Fruit fly (Drosophila melanogaster) whole organism, embryonic: ENCODE results near the gene amrt.

ENCODE experiments used
- Adf1 ChIP-seq: fragments of 200-800 bp; sonication (Bioruptor generic); IDR thresholded peaks from 2 replicates; pipeline ENCODE4 v1.3.6; 2022; ENCODE audit warnings: missing biosample characterization, missing genetic modification characterization
- Bdp1 ChIP-seq: fragments of 200-800 bp; sonication (Bioruptor generic); optimal IDR thresholded peaks from 3 replicates; lab custom pipeline; 2016; ENCODE audit warnings: missing biosample characterization, missing genetic modification characterization
- Blimp-1 ChIP-seq: fragments of 200-800 bp; sonication (Bioruptor generic); optimal IDR thresholded peaks from 3 replicates; lab custom pipeline; 2018; ENCODE audit warnings: missing biosample characterization, missing genetic modification characterization, mild to moderate bottlenecking, moderate library complexity, missing genetic modification reagents
- Bteb2 ChIP-seq: fragments of 200-800 bp; sonication (Bioruptor generic); optimal IDR thresholded peaks from 2 replicates; lab custom pipeline; 2016; ENCODE audit warnings: missing biosample characterization, missing genetic modification characterization
- CG10366 ChIP-seq: fragments of 200-800 bp; sonication (Bioruptor generic); IDR thresholded peaks from 2 replicates; pipeline ENCODE4 v1.3.6; 2022; ENCODE audit warnings: missing biosample characterization, missing genetic modification characterization
- CG11696 ChIP-seq: fragments of 200-800 bp; sonication (Bioruptor generic); IDR thresholded peaks from 2 replicates; pipeline ENCODE4 v1.3.6; 2022; ENCODE audit warnings: missing biosample characterization, missing genetic modification characterization
- CG12659 ChIP-seq: fragments of 200-800 bp; sonication (Bioruptor generic); optimal IDR thresholded peaks from 3 replicates; lab custom pipeline; 2017; ENCODE audit warnings: mild to moderate bottlenecking, missing biosample characterization, missing genetic modification reagents, missing genetic modification characterization
- CG12744 ChIP-seq: fragments of 200-800 bp; sonication (Bioruptor generic); optimal IDR thresholded peaks from 2 replicates; lab custom pipeline; 2016; ENCODE audit warnings: missing biosample characterization, missing genetic modification characterization
- CG1602 ChIP-seq: fragments of 200-800 bp; sonication (Bioruptor generic); optimal IDR thresholded peaks from 3 replicates; lab custom pipeline; 2016; ENCODE audit warnings: missing biosample characterization, missing genetic modification characterization
- CG17361 ChIP-seq: fragments of 200-800 bp; sonication (Bioruptor generic); IDR thresholded peaks from 3 replicates; pipeline ENCODE4 v1.3.6; 2022; ENCODE audit warnings: missing biosample characterization, missing genetic modification characterization
- CG2202 ChIP-seq: fragments of 200-800 bp; sonication (Bioruptor generic); optimal IDR thresholded peaks from 2 replicates; lab custom pipeline; 2018; ENCODE audit warnings: missing biosample characterization, mild to moderate bottlenecking, missing genetic modification characterization
- CG31365 ChIP-seq: fragments of 200-800 bp; sonication (Bioruptor generic); optimal IDR thresholded peaks from 2 replicates; lab custom pipeline; 2018; ENCODE audit warnings: missing biosample characterization, mild to moderate bottlenecking, missing genetic modification characterization
- CG33213 ChIP-seq: fragments of 200-800 bp; sonication (Bioruptor generic); optimal IDR thresholded peaks from 3 replicates; lab custom pipeline; 2016; ENCODE audit warnings: missing biosample characterization, missing genetic modification characterization
- CG43689 ChIP-seq: fragments of 200-800 bp; sonication (Bioruptor generic); IDR thresholded peaks from 2 replicates; pipeline ENCODE4 v1.3.6; 2022; ENCODE audit warnings: missing biosample characterization, missing genetic modification characterization
- CG4404 ChIP-seq: fragments of 200-800 bp; sonication (Bioruptor generic); IDR thresholded peaks from 2 replicates; pipeline ENCODE4 v1.3.6; 2022; ENCODE audit warnings: missing biosample characterization, missing genetic modification characterization
- CG5180 ChIP-seq: fragments of 200-800 bp; sonication (Bioruptor generic); optimal IDR thresholded peaks from 3 replicates; lab custom pipeline; 2017; ENCODE audit warnings: missing biosample characterization, missing genetic modification characterization, mild to moderate bottlenecking, moderate library complexity, missing genetic modification reagents
- CG5245 ChIP-seq: fragments of 200-800 bp; sonication (Bioruptor generic); optimal IDR thresholded peaks from 3 replicates; lab custom pipeline; 2016; ENCODE audit warnings: missing biosample characterization, missing genetic modification characterization
- CG6175 ChIP-seq: fragments of 200-800 bp; sonication (Bioruptor generic); IDR thresholded peaks from 3 replicates; pipeline ENCODE4 v1.3.6; 2022; ENCODE audit warnings: missing biosample characterization, missing genetic modification characterization
- CG7556 ChIP-seq: fragments of 200-800 bp; sonication (Bioruptor generic); optimal IDR thresholded peaks from 2 replicates; lab custom pipeline; 2017; ENCODE audit warnings: missing biosample characterization, mild to moderate bottlenecking, missing genetic modification characterization
- CG7987 ChIP-seq: fragments of 200-800 bp; sonication (Bioruptor generic); optimal IDR thresholded peaks from 2 replicates; lab custom pipeline; 2018; ENCODE audit warnings: missing biosample characterization, mild to moderate bottlenecking, missing genetic modification characterization, moderate library complexity
- D19A ChIP-seq: fragments of 200-800 bp; optimal IDR thresholded peaks from 3 replicates; lab custom pipeline; 2019; ENCODE audit warnings: missing biosample characterization, mild to moderate bottlenecking, missing genetic modification characterization, moderate library complexity
- Dek ChIP-seq: fragments of 200-800 bp; sonication (Bioruptor generic); optimal IDR thresholded peaks from 3 replicates; lab custom pipeline; 2019; ENCODE audit warnings: missing biosample characterization, mild to moderate bottlenecking, missing genetic modification characterization, moderate library complexity
- ERR ChIP-seq: fragments of 200-800 bp; sonication (Bioruptor generic); optimal IDR thresholded peaks from 2 replicates; lab custom pipeline; 2016; ENCODE audit warnings: missing biosample characterization, missing genetic modification characterization
- Opbp ChIP-seq: fragments of 200-800 bp; sonication (Bioruptor generic); IDR thresholded peaks from 3 replicates; pipeline ENCODE4 v1.3.6; 2022; ENCODE audit warnings: missing biosample characterization, missing genetic modification characterization; ENCODE audit not compliant: partially characterized antibody
- Ssrp ChIP-seq: fragments of 200-800 bp; sonication (Bioruptor generic); optimal IDR thresholded peaks from 2 replicates; lab custom pipeline; 2018; ENCODE audit warnings: missing biosample characterization, mild to moderate bottlenecking, missing genetic modification characterization, moderate library complexity
- ato ChIP-seq: fragments of 200-800 bp; sonication (Bioruptor generic); IDR thresholded peaks from 2 replicates; pipeline ENCODE4 v1.3.6; 2022; ENCODE audit warnings: missing biosample characterization, missing genetic modification characterization; ENCODE audit not compliant: partially characterized antibody
- bcd ChIP-seq: fragments of 200-800 bp; sonication (Bioruptor generic); optimal IDR thresholded peaks from 2 replicates; lab custom pipeline; 2017; ENCODE audit warnings: missing biosample characterization, mild to moderate bottlenecking, missing genetic modification characterization
- chif ChIP-seq, 2 experiments: fragments of 200-800 bp; sonication (Bioruptor generic); optimal IDR thresholded peaks; 3 replicates each; lab custom pipeline; 2016; ENCODE audit warnings: missing biosample characterization in 2 of 2, missing genetic modification characterization in 2 of 2
- corto ChIP-seq: fragments of 200-800 bp; sonication (Bioruptor generic); optimal IDR thresholded peaks from 2 replicates; lab custom pipeline; 2016; ENCODE audit warnings: missing biosample characterization, mild to moderate bottlenecking, missing genetic modification characterization, moderate library complexity
- gce ChIP-seq: fragments of 200-800 bp; sonication (Bioruptor generic); IDR thresholded peaks from 3 replicates; pipeline ENCODE4 v1.3.6; 2022; ENCODE audit warnings: missing biosample characterization, missing genetic modification characterization
- ham ChIP-seq: fragments of 200-800 bp; sonication (Bioruptor generic); IDR thresholded peaks from 2 replicates; pipeline ENCODE4 v1.3.6; 2022; ENCODE audit warnings: missing biosample characterization, missing genetic modification characterization
- jumu ChIP-seq: fragments of 200-800 bp; sonication (Bioruptor generic); optimal IDR thresholded peaks from 3 replicates; lab custom pipeline; 2016; ENCODE audit warnings: missing biosample characterization, missing genetic modification characterization
- luna ChIP-seq: fragments of 200-800 bp; sonication (Bioruptor generic); optimal IDR thresholded peaks from 2 replicates; lab custom pipeline; 2016; ENCODE audit warnings: missing biosample characterization, missing genetic modification characterization
- mld ChIP-seq: fragments of 200-800 bp; sonication (Bioruptor generic); IDR thresholded peaks from 3 replicates; pipeline ENCODE4 v1.3.6; 2022; ENCODE audit warnings: missing biosample characterization, missing genetic modification characterization; ENCODE audit not compliant: partially characterized antibody
- pho ChIP-seq: fragments of 200-800 bp; sonication (Bioruptor generic); optimal IDR thresholded peaks from 2 replicates; lab custom pipeline; 2016; ENCODE audit warnings: missing biosample characterization, missing genetic modification characterization
- scrt ChIP-seq: fragments of 200-800 bp; sonication (Bioruptor generic); optimal IDR thresholded peaks from 2 replicates; lab custom pipeline; 2018; ENCODE audit warnings: missing biosample characterization, mild to moderate bottlenecking, missing genetic modification characterization, moderate library complexity
- sisA ChIP-seq: fragments of 200-800 bp; sonication (Bioruptor generic); IDR thresholded peaks from 2 replicates; pipeline ENCODE4 v1.3.6; 2022; ENCODE audit warnings: missing biosample characterization, missing genetic modification characterization
- slbo ChIP-seq: fragments of 200-800 bp; sonication (Bioruptor generic); IDR thresholded peaks from 2 replicates; pipeline ENCODE4 v1.3.6; 2022; ENCODE audit warnings: missing biosample characterization, missing genetic modification characterization
- stwl ChIP-seq: fragments of 200-800 bp; sonication (Bioruptor generic); optimal IDR thresholded peaks from 3 replicates; lab custom pipeline; 2018; ENCODE audit warnings: missing biosample characterization, mild to moderate bottlenecking, missing genetic modification characterization, moderate library complexity
- trem ChIP-seq: fragments of 200-800 bp; optimal IDR thresholded peaks from 3 replicates; lab custom pipeline; 2019; ENCODE audit warnings: missing biosample characterization, mild to moderate bottlenecking, missing genetic modification characterization, moderate library complexity
- zen2 ChIP-seq: fragments of 200-800 bp; sonication (Bioruptor generic); IDR thresholded peaks from 3 replicates; pipeline ENCODE4 v1.3.6; 2022; ENCODE audit warnings: missing biosample characterization, missing genetic modification characterization; ENCODE audit not compliant: partially characterized antibody

amrt gene

dm6 chrX:13781739-13782502 is at the start of gene amrt, which contains the start of gene CtsB (continued):
- TF ChIP-seq CG17361 (GFP tag; lab: Robert Waterston, UW), result peak; percentile 55; the same call in 2 of the 3 replicates
- TF ChIP-seq CG7987 (GFP tag; lab: Kevin White, UChicago), result no peak
- no peak for TF ChIP-seq scrt (GFP tag; lab: Kevin White, UChicago)
- TF ChIP-seq CG5180, result no peak
- 0 out of 2 replicates have a peak, but pooled peaks have one; percentile 17 for TF ChIP-seq CG4404 (GFP tag; lab: Robert Waterston, UW)
- peak; percentile 10 for TF ChIP-seq Ssrp (tag; lab: Kevin White, UChicago)
- no peak for TF ChIP-seq CG5245
- peak; percentile 35 for TF ChIP-seq bcd
- TF ChIP-seq CG12659 (GFP tag; lab: Kevin White, UChicago), result peak; percentile 71
- peak; percentile 52; the same call in 1 of the 3 replicates for TF ChIP-seq Opbp (GFP tag; lab: Robert Waterston, UW)
- TF ChIP-seq gce, result no peak
- no peak for TF ChIP-seq Adf1 (GFP tag; lab: Robert Waterston, UW)
- TF ChIP-seq Bdp1 (GFP tag; lab: Kevin White, UChicago), result peak; percentile 0
- peak; percentile 6 for TF ChIP-seq Bteb2 (GFP tag; lab: Kevin White, UChicago)
- peak; percentile 40; the same call in 1 of the 2 replicates for TF ChIP-seq ato
- TF ChIP-seq zen2 (GFP tag; lab: Robert Waterston, UW), result no peak; the same call in 2 of the 3 replicates
- TF ChIP-seq slbo (GFP tag; lab: Robert Waterston, UW), result peak; percentile 68
- TF ChIP-seq jumu (GFP tag; lab: Kevin White, UChicago), result peak; percentile 54
- TF ChIP-seq chif (GFP tag; optimal IDR thresholded peaks at IDR 0.05; lab: Kevin White, UChicago), result peak; percentile 23 to 33
- peak; percentile 34 for TF ChIP-seq CG1602
- peak; percentile 7 for TF ChIP-seq Dek (tag; lab: Kevin White, UChicago)
- 0 out of 3 replicates have a peak, but pooled peaks have one; percentile 43 for TF ChIP-seq mld (GFP tag; lab: Robert Waterston, UW)
- TF ChIP-seq ERR (GFP tag; lab: Kevin White, UChicago), result peak; percentile 50
- TF ChIP-seq sisA (GFP tag; lab: Robert Waterston, UW), result 0 out of 2 replicates have a peak, but pooled peaks have one; percentile 5
- TF ChIP-seq luna (GFP tag; lab: Kevin White, UChicago), result peak; percentile 7
- no peak for TF ChIP-seq CG11696
- no peak for TF ChIP-seq CG2202 (tag; lab: Kevin White, UChicago)
- TF ChIP-seq CG43689 (GFP tag; lab: Robert Waterston, UW), result no peak
- TF ChIP-seq CG7556, result no peak
- TF ChIP-seq stwl (tag; lab: Kevin White, UChicago), result peak; percentile 44
- TF ChIP-seq CG33213 (GFP tag; lab: Kevin White, UChicago), result peak; percentile 21
- TF ChIP-seq D19A (tag; lab: Kevin White, UChicago), result no peak
- peak; percentile 26 for TF ChIP-seq CG12744 (GFP tag; lab: Kevin White, UChicago)
- peak; percentile 44 for TF ChIP-seq trem (tag; lab: Kevin White, UChicago)
- no peak for TF ChIP-seq Blimp-1
- TF ChIP-seq pho, result peak; percentile 58
- TF ChIP-seq CG10366 (GFP tag; lab: Robert Waterston, UW), result peak; percentile 34
- no peak for TF ChIP-seq CG31365 (tag; lab: Kevin White, UChicago)
- no peak for TF ChIP-seq ham
- TF ChIP-seq corto (GFP tag; lab: Kevin White, UChicago), result no peak
- TF ChIP-seq CG6175 (GFP tag; lab: Robert Waterston, UW), result no peak
- TF ChIP-seq, all 482 proteins: peak for 228
